Worm (Caenorhabditis elegans) whole organism, L4 larva: ENCODE results near the gene arl-3.

Experiments
- ceh-82 ChIP-seq: sonication (generic microtip); optimal IDR thresholded peaks from 2 replicates; lab custom pipeline; 2017; ENCODE audit warnings: missing biosample characterization, missing genetic modification characterization
- lin-13 ChIP-seq: fragments of 150-350 bp; optimal IDR thresholded peaks from 2 replicates; lab custom pipeline; 2014; ENCODE audit warnings: missing biosample characterization, missing genetic modification reagents, missing genetic modification characterization
- nhr-10 ChIP-seq: fragments of 150-350 bp; optimal IDR thresholded peaks from 2 replicates; lab custom pipeline; 2014; ENCODE audit warnings: missing biosample characterization, missing genetic modification characterization
- nhr-237 ChIP-seq: sonication (generic microtip); optimal IDR thresholded peaks from 2 replicates; lab custom pipeline; 2017; ENCODE audit warnings: missing biosample characterization, missing genetic modification characterization
- pqm-1 ChIP-seq: sonication (generic microtip); optimal IDR thresholded peaks from 2 replicates; lab custom pipeline; 2017; ENCODE audit warnings: missing biosample characterization, missing genetic modification characterization
- skn-1 ChIP-seq: fragments of 150-350 bp; optimal IDR thresholded peaks from 2 replicates; lab custom pipeline; 2014; ENCODE audit warnings: missing biosample characterization, missing genetic modification characterization

DNA sequence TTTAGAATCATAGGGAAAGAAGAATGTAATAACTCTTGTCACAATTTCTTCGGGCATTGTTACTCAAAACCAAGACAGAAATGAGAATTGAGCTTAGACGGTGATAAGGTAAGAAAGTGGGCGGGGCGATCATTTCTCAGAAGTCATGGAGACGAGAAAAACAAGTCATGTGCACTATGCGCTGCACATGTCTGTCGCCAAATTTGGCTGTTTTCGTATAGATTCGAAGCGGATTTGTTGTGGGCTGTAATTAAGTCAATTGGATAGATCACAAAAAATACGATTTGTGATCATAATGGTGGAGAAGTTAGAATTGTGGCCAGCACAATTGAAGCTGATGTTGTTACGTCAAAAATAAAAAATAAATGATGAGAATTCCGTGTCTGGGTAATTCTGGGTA lies 14.6 kb upstream of the arl-3 start, which contains the start of gene C01G12.7:
- TF ChIP-seq skn-1 (tag; lab: Kevin White, UChicago) (no peak), pqm-1 (tag; lab: Kevin White, UChicago) (no peak), ceh-82 (tag; lab: Kevin White, UChicago) (no peak), nhr-237 (tag; lab: Kevin White, UChicago) (no peak), nhr-10 (tag; lab: Kevin White, UChicago) (no peak), lin-13 (GFP tag; lab: Kevin White, UChicago) (no peak)
